Fruit fly (Drosophila melanogaster) S2 (cell line): ENCODE measurements around the gene Lk6.

Experiments
- CG8478 ChIP-seq: fragments of >200 bp; optimal IDR thresholded peaks from 2 replicates; lab custom pipeline; 2018
- CTCF ChIP-seq, 2 experiments: fragments of >200 bp; optimal IDR thresholded peaks; 2 replicates each; lab custom pipeline; 2018

DNA sequence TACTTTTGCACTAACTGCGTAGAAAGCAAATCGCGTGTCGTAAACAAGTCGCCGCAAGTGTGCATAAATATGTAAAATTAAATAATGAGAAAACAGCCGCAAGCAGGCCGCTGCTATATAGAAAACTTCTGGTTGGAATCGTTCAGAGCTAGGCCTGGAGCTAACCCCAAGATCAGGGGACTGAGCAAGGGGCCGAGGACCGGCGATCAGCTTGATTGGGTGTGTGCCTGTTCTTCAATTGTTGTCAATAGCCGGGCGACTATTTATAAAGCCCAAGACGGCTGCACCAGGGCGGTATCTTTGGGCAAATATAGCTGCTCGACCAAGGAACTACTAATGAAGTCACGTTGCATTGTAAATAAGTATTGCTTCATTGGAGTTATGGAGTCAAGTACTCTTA, 7.5 kb downstream of the Lk6 start:
- no peak for TF ChIP-seq CG8478 (lab: Kevin White, UChicago)
- no peak for TF ChIP-seq CTCF (optimal IDR thresholded peaks at IDR 0.05; lab: Kevin White, UChicago)
